Worm (Caenorhabditis elegans) whole organism, L4 larva: ENCODE measurements around the gene pgm-3.
A peak's percentile ranks its signal among the peaks of the same experiment; 100 is the strongest.

ENCODE experiments used
- F10B5.3 ChIP-seq: sonication (generic microtip); optimal IDR thresholded peaks from 2 replicates; lab custom pipeline; 2016; ENCODE audit warnings: mild to moderate bottlenecking, missing genetic modification characterization, missing compliant biosample characterization
- F26F4.8 ChIP-seq: fragments of 200-800 bp; sonication (Bioruptor generic); conservative IDR thresholded peaks from 2 replicates; pipeline ENCODE4 v1.3.6; 2022; ENCODE audit warnings: missing genetic modification characterization, missing compliant biosample characterization
- F49E8.2 ChIP-seq: sonication (generic microtip); optimal IDR thresholded peaks from 2 replicates; lab custom pipeline; 2016; ENCODE audit warnings: missing compliant biosample characterization, mild to moderate bottlenecking, missing genetic modification characterization, borderline replicate concordance
- Y48G9A.11 ChIP-seq: fragments of 200-800 bp; sonication (Bioruptor generic); IDR thresholded peaks from 2 replicates; pipeline ENCODE4 v1.3.6; 2022; ENCODE audit warnings: missing genetic modification reagents, missing genetic modification characterization, missing compliant biosample characterization
- Y5F2A.4 ChIP-seq: fragments of 200-800 bp; sonication (Bioruptor generic); optimal IDR thresholded peaks from 2 replicates; lab custom pipeline; 2018; ENCODE audit warnings: mild to moderate bottlenecking, missing genetic modification characterization, missing compliant biosample characterization
- ZK337.2 ChIP-seq: fragments of 200-800 bp; sonication (Bioruptor generic); IDR thresholded peaks from 2 replicates; pipeline ENCODE4 v1.3.6; 2022; ENCODE audit warnings: missing genetic modification reagents, missing genetic modification characterization, missing compliant biosample characterization
- ZK546.5 ChIP-seq, 2 experiments: sonication (generic microtip); optimal IDR thresholded peaks; 2 replicates each; lab custom pipeline; 2017; ENCODE audit warnings: missing biosample characterization in 2 of 2, missing genetic modification characterization in 2 of 2
- aha-1 ChIP-seq: fragments of 150-350 bp; peaks from one replicate; lab custom pipeline; 2014; ENCODE audit warnings: missing biosample characterization, missing genetic modification characterization
- arid-1 ChIP-seq: fragments of 200-800 bp; sonication (Bioruptor generic); conservative IDR thresholded peaks from 2 replicates; pipeline ENCODE4 v1.3.6; 2022; ENCODE audit warnings: missing genetic modification reagents, missing genetic modification characterization, missing compliant biosample characterization
- attf-4 ChIP-seq: sonication (generic microtip); optimal IDR thresholded peaks from 3 replicates; lab custom pipeline; 2017; ENCODE audit warnings: missing biosample characterization, missing genetic modification characterization
- ceh-20 ChIP-seq: fragments of 200-800 bp; sonication (Bioruptor generic); IDR thresholded peaks from 2 replicates; pipeline ENCODE4 v1.3.6; 2022; ENCODE audit warnings: missing genetic modification reagents, missing genetic modification characterization, missing compliant biosample characterization
- ceh-28 ChIP-seq: fragments of 150-350 bp; optimal IDR thresholded peaks from 2 replicates; lab custom pipeline; 2014; ENCODE audit warnings: missing biosample characterization, missing genetic modification reagents, missing genetic modification characterization
- ceh-32 ChIP-seq: sonication (generic microtip); optimal IDR thresholded peaks from 2 replicates; lab custom pipeline; 2016; ENCODE audit warnings: mild to moderate bottlenecking, missing genetic modification characterization, missing compliant biosample characterization; ENCODE audit not compliant: poor library complexity
- ceh-62 ChIP-seq: sonication (generic microtip); optimal IDR thresholded peaks from 2 replicates; lab custom pipeline; 2017; ENCODE audit warnings: missing biosample characterization, missing genetic modification characterization
- ceh-82 ChIP-seq: sonication (generic microtip); optimal IDR thresholded peaks from 2 replicates; lab custom pipeline; 2017; ENCODE audit warnings: missing biosample characterization, missing genetic modification characterization
- cey-2 ChIP-seq: sonication (generic microtip); optimal IDR thresholded peaks from 3 replicates; lab custom pipeline; 2017; ENCODE audit warnings: missing genetic modification characterization, mild to moderate bottlenecking, missing compliant biosample characterization, antibody characterized with exemption, borderline replicate concordance; ENCODE audit not compliant: insufficient read depth
- daf-12 ChIP-seq: fragments of 150-350 bp; optimal IDR thresholded peaks from 2 replicates; lab custom pipeline; 2014; ENCODE audit warnings: missing biosample characterization, missing genetic modification reagents, missing genetic modification characterization
- daf-8 ChIP-seq: fragments of 200-800 bp; sonication (Bioruptor generic); IDR thresholded peaks from 2 replicates; pipeline ENCODE4 v1.3.6; 2022; ENCODE audit warnings: missing genetic modification characterization, missing compliant biosample characterization
- fkh-10 ChIP-seq: fragments of 150-350 bp; optimal IDR thresholded peaks from 2 replicates; lab custom pipeline; 2014; ENCODE audit warnings: missing biosample characterization, missing genetic modification reagents, missing genetic modification characterization
- hif-1 ChIP-seq, 2 experiments: sonication (generic microtip); optimal IDR thresholded peaks; 2 replicates each; lab custom pipeline; 2016 to 2017; ENCODE audit warnings: missing compliant biosample characterization in 2 of 2, missing genetic modification characterization in 2 of 2, missing genetic modification reagents in 2 of 2, missing genotype in 2 of 2, mild to moderate bottlenecking in 1 of 2
- hlh-30 ChIP-seq: sonication (generic microtip); optimal IDR thresholded peaks from 2 replicates; lab custom pipeline; 2017; ENCODE audit warnings: antibody characterized with exemption, mild to moderate bottlenecking, missing genetic modification characterization, missing compliant biosample characterization; ENCODE audit not compliant: insufficient read depth
- lin-13 ChIP-seq: fragments of 150-350 bp; optimal IDR thresholded peaks from 2 replicates; lab custom pipeline; 2014; ENCODE audit warnings: missing biosample characterization, missing genetic modification reagents, missing genetic modification characterization
- lin-15B ChIP-seq: fragments of 150-350 bp; sonication (generic microtip); optimal IDR thresholded peaks from 3 replicates; lab custom pipeline; 2014; ENCODE audit warnings: missing biosample characterization, missing genetic modification characterization
- lin-38 ChIP-seq: fragments of 200-800 bp; sonication (Bioruptor generic); IDR thresholded peaks from 2 replicates; pipeline ENCODE4 v1.3.6; 2022; ENCODE audit warnings: missing genetic modification reagents, missing genetic modification characterization, missing compliant biosample characterization
- lir-3 ChIP-seq: sonication (generic microtip); optimal IDR thresholded peaks from 2 replicates; lab custom pipeline; 2016; ENCODE audit warnings: mild to moderate bottlenecking, missing genetic modification characterization, missing compliant biosample characterization
- lsy-2 ChIP-seq, 2 experiments: fragments of 150-350 bp in 1 of 2; sonication (generic microtip) in 1 of 2; optimal IDR thresholded peaks; 2 replicates each; lab custom pipeline; 2014 to 2017; ENCODE audit warnings: missing biosample characterization in 2 of 2, missing genetic modification characterization in 2 of 2
- madf-5 ChIP-seq, 2 experiments: fragments of 200-800 bp; sonication (Bioruptor generic); IDR thresholded peaks; 2 replicates each; pipeline ENCODE4 v1.3.6; 2022; ENCODE audit warnings: missing compliant biosample characterization in 2 of 2, missing genetic modification characterization in 2 of 2
- madf-9 ChIP-seq: fragments of 200-800 bp; sonication (Bioruptor generic); conservative IDR thresholded peaks from 2 replicates; pipeline ENCODE4 v1.3.6; 2022; ENCODE audit warnings: missing genetic modification reagents, missing genetic modification characterization, missing compliant biosample characterization
- mep-1 ChIP-seq: fragments of 150-350 bp; sonication (generic microtip); optimal IDR thresholded peaks from 3 replicates; lab custom pipeline; 2014; ENCODE audit warnings: missing biosample characterization, missing genetic modification characterization
- mes-2 ChIP-seq: sonication (generic microtip); optimal IDR thresholded peaks from 2 replicates; lab custom pipeline; 2016; ENCODE audit warnings: missing genotype, mild to moderate bottlenecking, missing genetic modification characterization, missing compliant biosample characterization; ENCODE audit not compliant: poor library complexity, severe bottlenecking
- mxl-2 ChIP-seq: fragments of 200-800 bp; sonication (Bioruptor generic); conservative IDR thresholded peaks from 2 replicates; pipeline ENCODE4 v1.3.6; 2022; ENCODE audit warnings: missing genetic modification reagents, missing genetic modification characterization, missing compliant biosample characterization
- nhr-102 ChIP-seq: sonication (generic microtip); optimal IDR thresholded peaks from 2 replicates; lab custom pipeline; 2016; ENCODE audit warnings: mild to moderate bottlenecking, missing genetic modification characterization, moderate library complexity, missing compliant biosample characterization
- nhr-111 ChIP-seq: fragments of 200-800 bp; sonication (Bioruptor generic); optimal IDR thresholded peaks from 2 replicates; lab custom pipeline; 2018; ENCODE audit warnings: mild to moderate bottlenecking, missing genetic modification characterization, missing compliant biosample characterization
- nhr-237 ChIP-seq: sonication (generic microtip); optimal IDR thresholded peaks from 2 replicates; lab custom pipeline; 2017; ENCODE audit warnings: missing biosample characterization, missing genetic modification characterization
- nhr-25 ChIP-seq: sonication (generic microtip); optimal IDR thresholded peaks from 2 replicates; lab custom pipeline; 2017; ENCODE audit warnings: missing genetic modification characterization, mild to moderate bottlenecking, missing compliant biosample characterization, antibody characterized with exemption, moderate library complexity, borderline replicate concordance; ENCODE audit not compliant: insufficient read depth
- nhr-41 ChIP-seq: fragments of 200-800 bp; sonication (Bioruptor generic); IDR thresholded peaks from 2 replicates; pipeline ENCODE4 v1.3.6; 2022; ENCODE audit warnings: missing genetic modification reagents, missing genetic modification characterization, missing compliant biosample characterization
- nhr-6 ChIP-seq: fragments of 150-350 bp; optimal IDR thresholded peaks from 2 replicates; lab custom pipeline; 2014; ENCODE audit warnings: missing biosample characterization, missing genetic modification characterization
- pqm-1 ChIP-seq: sonication (generic microtip); optimal IDR thresholded peaks from 2 replicates; lab custom pipeline; 2017; ENCODE audit warnings: missing biosample characterization, missing genetic modification characterization
- rbr-2 ChIP-seq: sonication (generic microtip); optimal IDR thresholded peaks from 2 replicates; lab custom pipeline; 2016; ENCODE audit warnings: missing genotype, missing genetic modification characterization, missing compliant biosample characterization
- saeg-2 ChIP-seq: fragments of 200-800 bp; sonication (Bioruptor generic); IDR thresholded peaks from 2 replicates; pipeline ENCODE4 v1.3.6; 2022; ENCODE audit warnings: missing genetic modification reagents, missing genetic modification characterization, missing compliant biosample characterization
- snpc-1.2 ChIP-seq: fragments of 200-800 bp; sonication (Bioruptor generic); IDR thresholded peaks from 2 replicates; pipeline ENCODE4 v1.3.6; 2022; ENCODE audit warnings: missing genetic modification reagents, missing genetic modification characterization, missing compliant biosample characterization
- spr-1 ChIP-seq: sonication (generic microtip); optimal IDR thresholded peaks from 2 replicates; lab custom pipeline; 2016; ENCODE audit warnings: mild to moderate bottlenecking, missing genetic modification characterization, missing compliant biosample characterization
- spr-3 ChIP-seq: fragments of 200-800 bp; sonication (Bioruptor generic); optimal IDR thresholded peaks from 2 replicates; lab custom pipeline; 2018; ENCODE audit warnings: mild to moderate bottlenecking, missing genetic modification characterization, missing compliant biosample characterization
- unc-130 ChIP-seq: sonication (generic microtip); optimal IDR thresholded peaks from 2 replicates; lab custom pipeline; 2016; ENCODE audit warnings: missing genetic modification reagents, missing genetic modification characterization, missing compliant biosample characterization
- unc-62 ChIP-seq, 3 experiments: fragments of 150-350 bp in 1 of 3; sonication (generic microtip); optimal IDR thresholded peaks in 2 of 3; peaks in 1 of 3; 1 replicate in 1 of 3; 2 replicates in 2 of 3; lab custom pipeline; 2014 to 2017; ENCODE audit warnings: missing biosample characterization in 3 of 3, missing genetic modification characterization in 3 of 3, missing genetic modification reagents in 3 of 3, missing genotype in 1 of 3
- zfp-3 ChIP-seq: fragments of 200-800 bp; sonication (Bioruptor generic); conservative IDR thresholded peaks from 2 replicates; pipeline ENCODE4 v1.3.6; 2022; ENCODE audit warnings: missing genetic modification reagents, missing genetic modification characterization, missing compliant biosample characterization
- zip-2 ChIP-seq: fragments of 150-350 bp; optimal IDR thresholded peaks from 2 replicates; lab custom pipeline; 2014; ENCODE audit warnings: missing biosample characterization, missing genetic modification characterization

pgm-3 gene

DNA sequence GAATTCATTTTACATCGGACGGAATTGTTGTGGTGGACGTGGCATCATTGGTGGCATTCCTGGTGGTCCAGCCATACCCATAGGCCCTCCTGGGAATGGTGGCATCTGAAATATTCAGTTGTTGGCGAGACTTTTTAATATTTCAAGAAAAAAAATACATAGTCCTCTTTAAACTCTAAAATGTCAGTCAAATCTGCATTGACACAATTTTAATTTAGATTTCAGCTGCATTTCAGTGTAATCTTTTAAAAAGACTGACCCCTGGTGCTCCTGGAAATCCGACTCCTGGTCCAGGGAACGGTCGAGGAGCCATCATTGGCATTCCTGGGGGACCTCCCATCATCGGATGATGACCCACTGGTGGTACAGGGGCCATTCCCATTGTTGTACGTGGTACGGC lies 38.6 kb upstream of the pgm-3 start:
- peak; percentile 62 for TF ChIP-seq aha-1 (tag; lab: Kevin White, UChicago)
- no peak for TF ChIP-seq mes-2 (tag; lab: Kevin White, UChicago)
- TF ChIP-seq, all 104 proteins: peak for 1

DNA sequence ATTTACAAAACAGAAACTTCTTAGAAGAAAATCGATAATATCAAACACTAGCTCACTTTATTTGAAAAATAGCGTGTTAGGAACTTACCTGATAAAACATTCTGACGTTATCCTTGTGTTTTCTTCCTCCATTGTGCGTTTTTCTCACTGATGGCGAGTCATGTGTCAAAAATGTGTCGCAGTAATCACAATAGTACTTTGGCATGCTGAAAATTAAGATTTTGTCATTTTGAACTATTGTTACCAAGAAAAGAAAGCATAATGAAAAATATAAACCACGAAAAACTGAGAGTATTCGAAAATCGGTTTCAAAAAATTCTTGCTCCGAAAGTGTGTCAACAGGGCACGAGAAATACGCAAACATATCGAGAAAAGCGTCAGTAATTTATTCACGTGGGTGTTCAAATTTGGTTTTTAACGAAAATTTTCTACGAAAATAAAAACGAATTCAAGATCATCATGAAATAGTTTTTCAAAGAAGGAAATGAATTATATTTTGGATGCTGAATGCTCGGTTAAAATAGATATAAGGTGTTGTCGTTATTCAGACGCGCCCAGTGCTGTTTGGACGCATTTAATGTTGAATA lies 37.8 kb upstream of the pgm-3 start, which contains the start of gene snrp-3:
TSS of gene snrp-3 (minus strand) at position 206 of the 587 bp plus-strand sequence.
- TF ChIP-seq snpc-1.2 (GFP tag; lab: Robert Waterston, UW) (no peak), lin-13 (peak; percentile 67), saeg-2 (no peak), arid-1 (GFP tag; lab: Robert Waterston, UW) (0 out of 2 replicates have a peak, but pooled peaks have one; percentile 20), mxl-2 (GFP tag; lab: Robert Waterston, UW) (no peak), lin-15B (tag; lab: Kevin White, UChicago) (peak; percentile 52), ZK546.5 (tag; optimal IDR thresholded peaks at IDR 0.05; lab: Kevin White, UChicago) (no peak), nhr-237 (tag; lab: Kevin White, UChicago) (no peak), ceh-28 (no peak), F49E8.2 (tag; lab: Kevin White, UChicago) (no peak), unc-62 (GFP tag; optimal IDR thresholded peaks at IDR 0.05 in 1 of 2; lab: Kevin White, UChicago) (peak in 1 of 2 experiments; percentile 93), unc-62 (tag; optimal IDR thresholded peaks at IDR 0.05; lab: Kevin White, UChicago) (no peak), cey-2 (no peak), spr-3 (no peak), hif-1 (tag; optimal IDR thresholded peaks at IDR 0.05; lab: Kevin White, UChicago) (peak in 1 of 2 experiments; percentile 9), nhr-111 (no peak), madf-9 (GFP tag; lab: Robert Waterston, UW) (no peak), daf-12 (no peak), Y48G9A.11 (GFP tag; lab: Robert Waterston, UW) (0 out of 2 replicates have a peak, but pooled peaks have one; percentile 26), daf-8 (GFP tag; lab: Robert Waterston, UW) (no peak), nhr-41 (GFP tag; lab: Robert Waterston, UW) (no peak), zip-2 (tag; lab: Kevin White, UChicago) (peak; percentile 47), nhr-25 (tag; lab: Kevin White, UChicago) (peak; percentile 53), ceh-20 (GFP tag; lab: Robert Waterston, UW) (no peak), mep-1 (tag; lab: Kevin White, UChicago) (peak; percentile 87), lir-3 (tag; lab: Kevin White, UChicago) (no peak), F10B5.3 (tag; lab: Kevin White, UChicago) (peak; percentile 72), ZK337.2 (GFP tag; lab: Robert Waterston, UW) (no peak), spr-1 (tag; lab: Kevin White, UChicago) (no peak), zfp-3 (GFP tag; lab: Robert Waterston, UW) (0 out of 2 replicates have a peak, but pooled peaks have one; percentile 60), lsy-2 (tag; optimal IDR thresholded peaks at IDR 0.05; lab: Kevin White, UChicago) (peak in 1 of 2 experiments; percentile 94), lin-38 (GFP tag; lab: Robert Waterston, UW) (peak; percentile 82), pqm-1 (tag; lab: Kevin White, UChicago) (peak; percentile 6), rbr-2 (peak; percentile 64), madf-5 (GFP tag; IDR thresholded peaks at IDR 0.05; lab: Robert Waterston, UW) (no peak), unc-130 (GFP tag; lab: Kevin White, UChicago) (no peak), attf-4 (no peak), nhr-102 (peak; percentile 83), aha-1 (tag; lab: Kevin White, UChicago) (peak; percentile 75), Y5F2A.4 (GFP tag; lab: Kevin White, UChicago) (no peak), ceh-62 (tag; lab: Kevin White, UChicago) (no peak), nhr-6 (peak; percentile 83), hlh-30 (peak; percentile 85), fkh-10 (GFP tag; lab: Kevin White, UChicago) (peak; percentile 55), ceh-82 (no peak), ceh-32 (tag; lab: Kevin White, UChicago) (no peak), F26F4.8 (GFP tag; lab: Robert Waterston, UW) (no peak)
